Worm (Caenorhabditis elegans) whole organism, midembryonic: ENCODE results near the gene ceh-86.

Source experiments
- T22C8.4 ChIP-seq: fragments of 200-800 bp; sonication (Bioruptor generic); IDR thresholded peaks from 2 replicates; pipeline ENCODE4 v1.3.6; 2022; ENCODE audit warnings: missing genetic modification characterization, missing compliant biosample characterization
- cog-1 ChIP-seq: sonication (generic microtip); optimal IDR thresholded peaks from 2 replicates; lab custom pipeline; 2016; ENCODE audit warnings: missing genetic modification characterization, missing compliant biosample characterization
- klf-2 ChIP-seq: fragments of 200-800 bp; sonication (Bioruptor generic); conservative IDR thresholded peaks from 2 replicates; pipeline ENCODE4 v1.3.6; 2022; ENCODE audit warnings: missing genetic modification reagents, missing genetic modification characterization, missing compliant biosample characterization
- tab-1 ChIP-seq: fragments of 200-800 bp; sonication (Bioruptor generic); IDR thresholded peaks from 2 replicates; pipeline ENCODE4 v1.3.6; 2022; ENCODE audit warnings: missing genetic modification characterization, missing compliant biosample characterization
- ztf-23 ChIP-seq: fragments of 200-800 bp; sonication (Bioruptor generic); IDR thresholded peaks from 2 replicates; pipeline ENCODE4 v1.3.6; 2022; ENCODE audit warnings: missing genetic modification reagents, missing genetic modification characterization, missing compliant biosample characterization

- no peak for TF ChIP-seq T22C8.4
- TF ChIP-seq klf-2 (GFP tag; lab: Robert Waterston, UW) = no peak
- no peak for TF ChIP-seq ztf-23
- TF ChIP-seq tab-1 (GFP tag; lab: Robert Waterston, UW) = no peak
- no peak for TF ChIP-seq cog-1 (tag; lab: Kevin White, UChicago)
Observed at ce11 chrII:2399810-2400209, 32.1 kb downstream of the ceh-86 start.
